Worm (Caenorhabditis elegans): ENCODE measurements around the gene ZK622.1.

Gene ZK622.1

ce11 chrII:5326024-5326627 is 32.5 kb downstream of the ZK622.1 start (continued):
- no peak for TF ChIP-seq madf-8 (GFP tag; conservative IDR thresholded peaks at IDR 0.05)
- TF ChIP-seq aptf-3 (GFP tag; IDR thresholded peaks at IDR 0.05) = no peak
- no peak for TF ChIP-seq F37B4.10 (GFP tag; IDR thresholded peaks at IDR 0.05)
- TF ChIP-seq snpc-4 (GFP tag; optimal IDR thresholded peaks at IDR 0.05) = no peak
- peak in 1 of 4 experiments; percentile 8 for TF ChIP-seq snpc-4 (tag; optimal IDR thresholded peaks at IDR 0.05)
- TF ChIP-seq lsy-27 (tag; optimal IDR thresholded peaks at IDR 0.05; ENCODE audit: borderline replicate concordance, insufficient read depth) = no peak
- no peak for TF ChIP-seq madf-3 (GFP tag; IDR thresholded peaks at IDR 0.05)
- TF ChIP-seq snpc-3.4 (tag; optimal IDR thresholded peaks at IDR 0.05) = no peak
- no peak for TF ChIP-seq repo-1 (tag; optimal IDR thresholded peaks at IDR 0.05)
- no peak for TF ChIP-seq ama-1 (optimal IDR thresholded peaks at IDR 0.05)
- TF ChIP-seq ama-1 (GFP tag; optimal IDR thresholded peaks at IDR 0.05) = no peak
- TF ChIP-seq cebp-1 (GFP tag; IDR thresholded peaks at IDR 0.05) = no peak
- TF ChIP-seq cebp-1 (tag; optimal IDR thresholded peaks at IDR 0.05) = peak; percentile 95
- TF ChIP-seq T07F8.4 (tag; optimal IDR thresholded peaks at IDR 0.05) = no peak
- TF ChIP-seq nfya-2 (GFP tag; IDR thresholded peaks at IDR 0.05) = no peak
- TF ChIP-seq mes-4 (tag; optimal IDR thresholded peaks at IDR 0.05) = no peak
- TF ChIP-seq lin-26 (GFP tag; IDR thresholded peaks at IDR 0.05) = no peak
- TF ChIP-seq C06A6.2 (GFP tag; conservative IDR thresholded peaks at IDR 0.05) = no peak
- TF ChIP-seq F52B5.7 (tag; optimal IDR thresholded peaks at IDR 0.05) = no peak
- TF ChIP-seq sptf-2 (GFP tag; optimal IDR thresholded peaks at IDR 0.05) = no peak
- no peak for TF ChIP-seq lsl-1 (GFP tag; optimal IDR thresholded peaks at IDR 0.05)
- peak; percentile 32 for TF ChIP-seq ZK185.1 (tag; optimal IDR thresholded peaks at IDR 0.05; ENCODE audit: poor library complexity, severe bottlenecking)
- TF ChIP-seq F57A8.1 (GFP tag; optimal IDR thresholded peaks at IDR 0.05) = no peak
- TF ChIP-seq ztf-25 (GFP tag; IDR thresholded peaks at IDR 0.05) = no peak
- TF ChIP-seq him-1 (tag; optimal IDR thresholded peaks at IDR 0.05) = no peak
- TF ChIP-seq F55B11.4 (tag; optimal IDR thresholded peaks at IDR 0.05; ENCODE audit: borderline replicate concordance, insufficient read depth) = no peak
- no peak for TF ChIP-seq ztf-22 (GFP tag; optimal IDR thresholded peaks at IDR 0.05)
- no peak for TF ChIP-seq nhr-120 (GFP tag; IDR thresholded peaks at IDR 0.05)
- 0 out of 2 replicates have a peak, but pooled peaks have one; percentile 16 for TF ChIP-seq mcd-1 (GFP tag; IDR thresholded peaks at IDR 0.05)
- TF ChIP-seq tbx-9 (tag; optimal IDR thresholded peaks at IDR 0.05; ENCODE audit: borderline replicate concordance) = no peak
- no peak for TF ChIP-seq bed-2 (GFP tag; IDR thresholded peaks at IDR 0.05)
- no peak for TF ChIP-seq lin-54 (GFP tag; optimal IDR thresholded peaks at IDR 0.05)
- no peak for TF ChIP-seq ceh-91 (GFP tag; IDR thresholded peaks at IDR 0.05)
- TF ChIP-seq akir-1 (GFP tag; optimal IDR thresholded peaks at IDR 0.05) = no peak
- TF ChIP-seq mel-28 (tag; optimal IDR thresholded peaks at IDR 0.05; ENCODE audit: borderline replicate concordance) = no peak
- no peak for TF ChIP-seq B0019.2 (GFP tag; conservative IDR thresholded peaks at IDR 0.05)
- TF ChIP-seq sea-2 (GFP tag; IDR thresholded peaks at IDR 0.05) = no peak
- TF ChIP-seq sdz-38 (tag; optimal IDR thresholded peaks at IDR 0.05) = no peak
- no peak for TF ChIP-seq egl-44 (GFP tag; IDR thresholded peaks at IDR 0.05)
- peak in 1 of 3 experiments; percentile 55 for TF ChIP-seq lin-35 (GFP tag; optimal IDR thresholded peaks at IDR 0.05)
- no peak for TF ChIP-seq hmg-20 (GFP tag; IDR thresholded peaks at IDR 0.05)
- TF ChIP-seq nfya-1 (tag; optimal IDR thresholded peaks at IDR 0.05; ENCODE audit: borderline replicate concordance, insufficient read depth) = no peak
- no peak for TF ChIP-seq somi-1 (GFP tag; optimal IDR thresholded peaks at IDR 0.05)
- no peak for TF ChIP-seq ztf-6 (GFP tag; IDR thresholded peaks at IDR 0.05)
- TF ChIP-seq zfh-2 (GFP tag; conservative IDR thresholded peaks at IDR 0.05) = peak; percentile 56; the same call in 1 of the 2 replicates
- TF ChIP-seq hrde-1 (tag; optimal IDR thresholded peaks at IDR 0.05; ENCODE audit: borderline replicate concordance) = no peak
- no peak for TF ChIP-seq ccch-3 (GFP tag; optimal IDR thresholded peaks at IDR 0.05)
- no peak for TF ChIP-seq zim-3 (tag; optimal IDR thresholded peaks at IDR 0.05)
